Fruit fly (Drosophila melanogaster): ENCODE measurements around the gene MFS10.
A peak's percentile ranks its signal among the peaks of the same experiment; 100 is the strongest.
"Not testable (repeated sequence)": the region's sequence is repeated elsewhere in the genome, so short reads cannot be mapped to it uniquely, and the experiment has no call there.

Gene MFS10

dm6 chrX:13131063-13131773, 2.4 kb downstream of the MFS10 start:
- TF ChIP-seq pan (optimal IDR thresholded peaks at IDR 0.05) (no peak), usp (GFP tag; optimal IDR thresholded peaks at IDR 0.05) (no peak), Dll (optimal IDR thresholded peaks at IDR 0.05) (peak; percentile 68), CG8478 (optimal IDR thresholded peaks at IDR 0.05) (no peak), EcR (GFP tag; optimal IDR thresholded peaks at IDR 0.05) (no peak), psq (optimal IDR thresholded peaks at IDR 0.05) (no peak)

- TF ChIP-seq Dll (optimal IDR thresholded peaks at IDR 0.05) = no peak
- no peak for TF ChIP-seq pan (optimal IDR thresholded peaks at IDR 0.05)
- no peak for TF ChIP-seq usp (GFP tag; optimal IDR thresholded peaks at IDR 0.05)
- no peak for TF ChIP-seq EcR (GFP tag; optimal IDR thresholded peaks at IDR 0.05)
- no peak for TF ChIP-seq psq (optimal IDR thresholded peaks at IDR 0.05)
- TF ChIP-seq CG8478 (optimal IDR thresholded peaks at IDR 0.05) = no peak
These were observed 6.0 kb downstream of the MFS10 start for dm6 chrX:13134811-13135210.

dm6 chrX:13135702-13136101, 6.9 kb downstream of the MFS10 start:
- no peak for TF ChIP-seq pan (optimal IDR thresholded peaks at IDR 0.05)
- no peak for TF ChIP-seq Dll (optimal IDR thresholded peaks at IDR 0.05)
- no peak for TF ChIP-seq usp (GFP tag; optimal IDR thresholded peaks at IDR 0.05)
- no peak for TF ChIP-seq psq (optimal IDR thresholded peaks at IDR 0.05)

dm6 chrX:13136939-13137697, 8.3 kb downstream of the MFS10 start:
- TF ChIP-seq psq (optimal IDR thresholded peaks at IDR 0.05) (no peak), pan (optimal IDR thresholded peaks at IDR 0.05) (no peak), EcR (GFP tag; optimal IDR thresholded peaks at IDR 0.05) (no peak), CG8478 (optimal IDR thresholded peaks at IDR 0.05) (no peak), usp (GFP tag; optimal IDR thresholded peaks at IDR 0.05) (no peak), Dll (optimal IDR thresholded peaks at IDR 0.05) (no peak)

dm6 chrX:13138887-13139286, 10.1 kb downstream of the MFS10 start, which contains the start of gene CG32645:
CG32645 (plus strand) TSS chrX:13139199.
- no peak for TF ChIP-seq EcR (GFP tag; optimal IDR thresholded peaks at IDR 0.05)
- peak; percentile 11 for TF ChIP-seq Dll (optimal IDR thresholded peaks at IDR 0.05)

- TF ChIP-seq pan (optimal IDR thresholded peaks at IDR 0.05) (no peak), EcR (GFP tag; optimal IDR thresholded peaks at IDR 0.05) (no peak), usp (GFP tag; optimal IDR thresholded peaks at IDR 0.05) (no peak), Dll (optimal IDR thresholded peaks at IDR 0.05) (no peak), psq (optimal IDR thresholded peaks at IDR 0.05) (no peak), CG8478 (optimal IDR thresholded peaks at IDR 0.05) (no peak)
These were observed 14.3 kb downstream of the MFS10 start for dm6 chrX:13143100-13143499.

- TF ChIP-seq psq (optimal IDR thresholded peaks at IDR 0.05) (no peak), EcR (GFP tag; optimal IDR thresholded peaks at IDR 0.05) (no peak), Dll (optimal IDR thresholded peaks at IDR 0.05) (no peak), usp (GFP tag; optimal IDR thresholded peaks at IDR 0.05) (no peak), pan (optimal IDR thresholded peaks at IDR 0.05) (no peak), CG8478 (optimal IDR thresholded peaks at IDR 0.05) (no peak)
These were observed 17.0 kb downstream of the MFS10 start for dm6 chrX:13145858-13146257.

dm6 chrX:13149083-13149482, 20.3 kb downstream of the MFS10 start:
- TF ChIP-seq usp (GFP tag; optimal IDR thresholded peaks at IDR 0.05) (no peak), CG8478 (optimal IDR thresholded peaks at IDR 0.05) (no peak), EcR (GFP tag; optimal IDR thresholded peaks at IDR 0.05) (no peak), Dll (optimal IDR thresholded peaks at IDR 0.05) (no peak), pan (optimal IDR thresholded peaks at IDR 0.05) (no peak), psq (optimal IDR thresholded peaks at IDR 0.05) (no peak)

dm6 chrX:13154783-13155182, 26.0 kb downstream of the MFS10 start, which contains the start of the genes CG4318 and CG4332:
CG4318 (minus strand) TSS chrX:13154924.
CG4332 (plus strand) TSS chrX:13155038.
- TF ChIP-seq pan (optimal IDR thresholded peaks at IDR 0.05) (no peak), EcR (GFP tag; optimal IDR thresholded peaks at IDR 0.05) (no peak), psq (optimal IDR thresholded peaks at IDR 0.05) (no peak), CG8478 (optimal IDR thresholded peaks at IDR 0.05) (no peak), usp (GFP tag; optimal IDR thresholded peaks at IDR 0.05) (no peak), Dll (optimal IDR thresholded peaks at IDR 0.05) (no peak)

dm6 chrX:13159481-13159880, 30.7 kb downstream of the MFS10 start, which contains the start of the genes Bap60 and CG12096:
Bap60 (minus strand) TSS chrX:13159508.
CG12096 (plus strand) TSS chrX:13159604.
- TF ChIP-seq pan (optimal IDR thresholded peaks at IDR 0.05) = no peak
- TF ChIP-seq EcR (GFP tag; optimal IDR thresholded peaks at IDR 0.05) = no peak
- TF ChIP-seq CG8478 (optimal IDR thresholded peaks at IDR 0.05) = no peak

dm6 chrX:13172865-13173264, 44.0 kb downstream of the MFS10 start:
- no peak for TF ChIP-seq EcR (GFP tag; optimal IDR thresholded peaks at IDR 0.05)
- no peak for TF ChIP-seq psq (optimal IDR thresholded peaks at IDR 0.05)
- no peak for TF ChIP-seq pan (optimal IDR thresholded peaks at IDR 0.05)

- not testable (repeated sequence) for TF ChIP-seq CG8478, pan, Dll (optimal IDR thresholded peaks at IDR 0.05)
These were observed 48.9 kb downstream of the MFS10 start, which contains the start of gene CG32640 for dm6 chrX:13177720-13178119. CG32640 (plus strand) TSS chrX:13178005.
